Worm (Caenorhabditis elegans) whole organism, young adult: ENCODE data around the gene mlt-10.

Experiments used
- C06A6.2 ChIP-seq: fragments of 200-800 bp; sonication (Bioruptor generic); conservative IDR thresholded peaks from 2 replicates; pipeline ENCODE4 v1.3.6; 2022; ENCODE audit warnings: missing genetic modification characterization, missing compliant biosample characterization
- D2030.7 ChIP-seq: fragments of 200-800 bp; sonication (Bioruptor generic); IDR thresholded peaks from 2 replicates; pipeline ENCODE4 v1.3.6; 2022; ENCODE audit warnings: missing genetic modification reagents, missing genetic modification characterization, missing compliant biosample characterization
- F23B12.7 ChIP-seq: sonication (generic microtip); optimal IDR thresholded peaks from 2 replicates; lab custom pipeline; 2017; ENCODE audit warnings: missing genetic modification characterization, mild to moderate bottlenecking, missing compliant biosample characterization, antibody characterized with exemption, moderate library complexity; ENCODE audit not compliant: insufficient read depth
- F33H1.4 ChIP-seq: fragments of 200-800 bp; sonication (Bioruptor generic); IDR thresholded peaks from 2 replicates; pipeline ENCODE4 v1.3.6; 2022; ENCODE audit warnings: missing genetic modification reagents, missing genetic modification characterization, missing compliant biosample characterization
- F37B4.10 ChIP-seq: fragments of 200-800 bp; sonication (Bioruptor generic); IDR thresholded peaks from 2 replicates; pipeline ENCODE4 v1.3.6; 2022; ENCODE audit warnings: missing genetic modification characterization, missing compliant biosample characterization
- F39B2.1 ChIP-seq: fragments of 200-800 bp; sonication (Bioruptor generic); IDR thresholded peaks from 2 replicates; pipeline ENCODE4 v1.3.6; 2022; ENCODE audit warnings: missing genetic modification reagents, missing genetic modification characterization, missing compliant biosample characterization
- F52B5.7 ChIP-seq: sonication (generic microtip); optimal IDR thresholded peaks from 2 replicates; lab custom pipeline; 2016; ENCODE audit warnings: mild to moderate bottlenecking, missing genetic modification characterization, missing compliant biosample characterization
- F55B11.4 ChIP-seq: sonication (generic microtip); optimal IDR thresholded peaks from 2 replicates; lab custom pipeline; 2016; ENCODE audit warnings: missing compliant biosample characterization, missing genetic modification characterization, borderline replicate concordance; ENCODE audit not compliant: insufficient read depth
- F57C9.4 ChIP-seq: sonication (generic microtip); optimal IDR thresholded peaks from 2 replicates; lab custom pipeline; 2017; ENCODE audit warnings: mild to moderate bottlenecking, missing genetic modification characterization, missing compliant biosample characterization
- K11D2.4 ChIP-seq: fragments of 200-800 bp; sonication (Bioruptor generic); IDR thresholded peaks from 2 replicates; pipeline ENCODE4 v1.3.6; 2022; ENCODE audit warnings: missing genetic modification reagents, missing genetic modification characterization, missing compliant biosample characterization
- K12H6.12 ChIP-seq: fragments of 200-800 bp; sonication (Bioruptor generic); optimal IDR thresholded peaks from 2 replicates; lab custom pipeline; 2018; ENCODE audit warnings: mild to moderate bottlenecking, missing genetic modification characterization, missing compliant biosample characterization
- T07F8.4 ChIP-seq: sonication (generic microtip); optimal IDR thresholded peaks from 2 replicates; lab custom pipeline; 2016; ENCODE audit warnings: mild to moderate bottlenecking, missing genetic modification characterization, moderate library complexity, missing compliant biosample characterization
- Y53F4B.3 ChIP-seq: fragments of 200-800 bp; sonication (Bioruptor generic); IDR thresholded peaks from 2 replicates; pipeline ENCODE4 v1.3.6; 2022; ENCODE audit warnings: missing genetic modification reagents, missing genetic modification characterization, missing compliant biosample characterization
- Y56A3A.18 ChIP-seq: fragments of 200-800 bp; sonication (Bioruptor generic); IDR thresholded peaks from 2 replicates; pipeline ENCODE4 v1.3.6; 2022; ENCODE audit warnings: missing genetic modification reagents, missing genetic modification characterization, missing compliant biosample characterization
- Y95B8A.8 ChIP-seq: fragments of 200-800 bp; sonication (Bioruptor generic); IDR thresholded peaks from 2 replicates; pipeline ENCODE4 v1.3.6; 2022; ENCODE audit warnings: missing genetic modification reagents, missing genetic modification characterization, missing compliant biosample characterization
- ZK185.1 ChIP-seq: sonication (generic microtip); optimal IDR thresholded peaks from 2 replicates; lab custom pipeline; 2016; ENCODE audit warnings: mild to moderate bottlenecking, missing genetic modification characterization, missing compliant biosample characterization; ENCODE audit not compliant: poor library complexity, severe bottlenecking
- atf-7 ChIP-seq: sonication (generic microtip); optimal IDR thresholded peaks from 2 replicates; lab custom pipeline; 2017; ENCODE audit warnings: mild to moderate bottlenecking, missing genetic modification characterization, missing compliant biosample characterization
- attf-3 ChIP-seq: fragments of 200-800 bp; sonication (Bioruptor generic); conservative IDR thresholded peaks from 2 replicates; pipeline ENCODE4 v1.3.6; 2022; ENCODE audit warnings: missing genetic modification reagents, missing genetic modification characterization, missing compliant biosample characterization
- attf-5 ChIP-seq: fragments of 200-800 bp; sonication (Bioruptor generic); optimal IDR thresholded peaks from 2 replicates; lab custom pipeline; 2018; ENCODE audit warnings: mild to moderate bottlenecking, missing genetic modification characterization, missing compliant biosample characterization
- ccch-3 ChIP-seq: fragments of 200-800 bp; sonication (Bioruptor generic); optimal IDR thresholded peaks from 2 replicates; lab custom pipeline; 2018; ENCODE audit warnings: mild to moderate bottlenecking, missing genetic modification characterization, missing compliant biosample characterization
- cebp-2 ChIP-seq: fragments of 200-800 bp; sonication (Bioruptor generic); IDR thresholded peaks from 2 replicates; pipeline ENCODE4 v1.3.6; 2022; ENCODE audit warnings: missing genetic modification characterization, missing compliant biosample characterization
- ceh-100 ChIP-seq: fragments of 200-800 bp; sonication (Bioruptor generic); IDR thresholded peaks from 2 replicates; pipeline ENCODE4 v1.3.6; 2022; ENCODE audit warnings: missing genetic modification reagents, missing genetic modification characterization, missing compliant biosample characterization
- die-1 ChIP-seq: sonication (generic microtip); optimal IDR thresholded peaks from 2 replicates; lab custom pipeline; 2016; ENCODE audit warnings: missing genotype, mild to moderate bottlenecking, missing genetic modification characterization, missing compliant biosample characterization
- dox-1 ChIP-seq: fragments of 200-800 bp; sonication (Bioruptor generic); IDR thresholded peaks from 2 replicates; pipeline ENCODE4 v1.3.6; 2022; ENCODE audit warnings: missing genetic modification reagents, missing genetic modification characterization, missing compliant biosample characterization
- efl-1 ChIP-seq: fragments of 150-350 bp; optimal IDR thresholded peaks from 2 replicates; lab custom pipeline; 2014; ENCODE audit warnings: missing biosample characterization, missing genetic modification reagents, missing genetic modification characterization
- ets-4 ChIP-seq: fragments of 200-800 bp; sonication (Bioruptor generic); optimal IDR thresholded peaks from 2 replicates; lab custom pipeline; 2018; ENCODE audit warnings: mild to moderate bottlenecking, missing genetic modification characterization, missing compliant biosample characterization
- gei-17 ChIP-seq: fragments of 200-800 bp; sonication (Bioruptor generic); optimal IDR thresholded peaks from 2 replicates; lab custom pipeline; 2018; ENCODE audit warnings: mild to moderate bottlenecking, missing genetic modification characterization, missing compliant biosample characterization
- him-1 ChIP-seq: sonication (generic microtip); optimal IDR thresholded peaks from 2 replicates; lab custom pipeline; 2016; ENCODE audit warnings: missing genotype, missing genetic modification reagents, missing genetic modification characterization, missing compliant biosample characterization
- hmg-20 ChIP-seq: fragments of 200-800 bp; sonication (Bioruptor generic); IDR thresholded peaks from 2 replicates; pipeline ENCODE4 v1.3.6; 2022; ENCODE audit warnings: missing genetic modification reagents, missing genetic modification characterization, missing compliant biosample characterization
- hsf-1 ChIP-seq: fragments of 200-800 bp; sonication (Bioruptor generic); IDR thresholded peaks from 2 replicates; pipeline ENCODE4 v1.3.6; 2022; ENCODE audit warnings: missing genetic modification reagents, missing genetic modification characterization, missing compliant biosample characterization
- lir-1 ChIP-seq: fragments of 200-800 bp; sonication (Bioruptor generic); conservative IDR thresholded peaks from 2 replicates; pipeline ENCODE4 v1.3.6; 2022; ENCODE audit warnings: missing genetic modification reagents, missing genetic modification characterization, missing compliant biosample characterization
- lsy-27 ChIP-seq: sonication (generic microtip); optimal IDR thresholded peaks from 2 replicates; lab custom pipeline; 2017; ENCODE audit warnings: missing genetic modification characterization, mild to moderate bottlenecking, missing compliant biosample characterization, antibody characterized with exemption, missing genotype, borderline replicate concordance; ENCODE audit not compliant: insufficient read depth
- madf-3 ChIP-seq: fragments of 200-800 bp; sonication (Bioruptor generic); IDR thresholded peaks from 2 replicates; pipeline ENCODE4 v1.3.6; 2022; ENCODE audit warnings: missing genetic modification reagents, missing genetic modification characterization, missing compliant biosample characterization
- mel-28 ChIP-seq: sonication (generic microtip); optimal IDR thresholded peaks from 2 replicates; lab custom pipeline; 2016; ENCODE audit warnings: borderline replicate concordance, mild to moderate bottlenecking, missing genetic modification characterization, missing compliant biosample characterization
- mxl-1 ChIP-seq: sonication (generic microtip); optimal IDR thresholded peaks from 2 replicates; lab custom pipeline; 2016; ENCODE audit warnings: missing genetic modification characterization, missing compliant biosample characterization
- nhr-179 ChIP-seq: sonication (generic microtip); optimal IDR thresholded peaks from 2 replicates; lab custom pipeline; 2016; ENCODE audit warnings: mild to moderate bottlenecking, missing genetic modification characterization, missing compliant biosample characterization
- nhr-90 ChIP-seq: sonication (generic microtip); optimal IDR thresholded peaks from 2 replicates; lab custom pipeline; 2016; ENCODE audit warnings: missing genotype, mild to moderate bottlenecking, missing genetic modification characterization, missing compliant biosample characterization
- rec-8 ChIP-seq, 2 experiments: sonication (generic microtip); optimal IDR thresholded peaks; 2 replicates each; lab custom pipeline; 2016; ENCODE audit warnings: mild to moderate bottlenecking in 2 of 2, missing genetic modification characterization in 2 of 2, missing genetic modification reagents in 2 of 2, missing genotype in 2 of 2, missing biosample characterization in 1 of 2, missing compliant biosample characterization in 1 of 2, moderate library complexity in 1 of 2
- rpc-1 ChIP-seq, 2 experiments: fragments of 150-350 bp in 1 of 2; sonication (generic microtip) in 1 of 2; optimal IDR thresholded peaks; 2 replicates each; lab custom pipeline; 2014 to 2018; ENCODE audit warnings: missing biosample characterization in 1 of 2, missing genetic modification characterization in 1 of 2, missing genetic modification reagents in 1 of 2, missing genotype in 1 of 2
- sdz-38 ChIP-seq: sonication (generic microtip); optimal IDR thresholded peaks from 2 replicates; lab custom pipeline; 2016; ENCODE audit warnings: missing genotype, missing genetic modification characterization, missing compliant biosample characterization
- sea-2 ChIP-seq: fragments of 200-800 bp; sonication (Bioruptor generic); IDR thresholded peaks from 2 replicates; pipeline ENCODE4 v1.3.6; 2022; ENCODE audit warnings: missing genetic modification characterization, missing compliant biosample characterization
- snpc-1.1 ChIP-seq: sonication (generic microtip); optimal IDR thresholded peaks from 2 replicates; lab custom pipeline; 2017; ENCODE audit warnings: missing genetic modification characterization, mild to moderate bottlenecking, missing compliant biosample characterization, antibody characterized with exemption, moderate library complexity, missing genotype, missing genetic modification reagents; ENCODE audit not compliant: insufficient read depth
- snpc-3.4 ChIP-seq: sonication (generic microtip); optimal IDR thresholded peaks from 2 replicates; lab custom pipeline; 2017; ENCODE audit warnings: missing genetic modification characterization, mild to moderate bottlenecking, missing compliant biosample characterization, antibody characterized with exemption, moderate library complexity, missing genotype, missing genetic modification reagents
- tbx-9 ChIP-seq: sonication (generic microtip); optimal IDR thresholded peaks from 2 replicates; lab custom pipeline; 2016; ENCODE audit warnings: borderline replicate concordance, missing genetic modification characterization, inconsistent platforms, missing compliant biosample characterization
- tlf-1 ChIP-seq: fragments of 200-800 bp; sonication (Bioruptor generic); optimal IDR thresholded peaks from 2 replicates; lab custom pipeline; 2018; ENCODE audit warnings: mild to moderate bottlenecking, missing genetic modification characterization, missing compliant biosample characterization
- zfh-2 ChIP-seq: fragments of 200-800 bp; sonication (Bioruptor generic); conservative IDR thresholded peaks from 2 replicates; pipeline ENCODE4 v1.3.6; 2022; ENCODE audit warnings: missing genetic modification reagents, missing genetic modification characterization, missing compliant biosample characterization
- ztf-25 ChIP-seq: fragments of 200-800 bp; sonication (Bioruptor generic); IDR thresholded peaks from 2 replicates; pipeline ENCODE4 v1.3.6; 2022; ENCODE audit warnings: missing genetic modification reagents, missing genetic modification characterization, missing compliant biosample characterization
- ztf-28 ChIP-seq: fragments of 200-800 bp; sonication (Bioruptor generic); IDR thresholded peaks from 2 replicates; pipeline ENCODE4 v1.3.6; 2022; ENCODE audit warnings: missing genetic modification reagents, missing genetic modification characterization, missing compliant biosample characterization

Gene mlt-10

ce11 chrII:581983-582382 lies 35.5 kb downstream of the mlt-10 start (continued):
- TF ChIP-seq mxl-1: no peak
- TF ChIP-seq ceh-100: no peak
- no peak for TF ChIP-seq Y53F4B.3 (GFP tag; lab: Robert Waterston, UW)
- no peak for TF ChIP-seq ZK185.1 (tag; lab: Kevin White, UChicago)
- no peak for TF ChIP-seq C06A6.2
- peak; percentile 42 for TF ChIP-seq tlf-1 (GFP tag; lab: Kevin White, UChicago)
- no peak for TF ChIP-seq lsy-27 (tag; lab: Kevin White, UChicago)
- TF ChIP-seq atf-7 (tag; lab: Kevin White, UChicago): no peak
- TF ChIP-seq nhr-90 (tag; lab: Kevin White, UChicago): no peak
- TF ChIP-seq cebp-2 (GFP tag; lab: Robert Waterston, UW): no peak
- no peak for TF ChIP-seq F57C9.4 (tag; lab: Kevin White, UChicago)
- TF ChIP-seq K12H6.12 (tag; lab: Kevin White, UChicago): no peak
- TF ChIP-seq lir-1: no peak
- no peak for TF ChIP-seq F33H1.4 (GFP tag; lab: Robert Waterston, UW)
- TF ChIP-seq F39B2.1 (GFP tag; lab: Robert Waterston, UW): 0 out of 2 replicates have a peak, but pooled peaks have one; percentile 57
- TF ChIP-seq tbx-9 (tag; lab: Kevin White, UChicago): no peak
- 0 out of 2 replicates have a peak, but pooled peaks have one; percentile 25 for TF ChIP-seq Y56A3A.18
- TF ChIP-seq attf-3 (GFP tag; lab: Robert Waterston, UW): no peak
- no peak for TF ChIP-seq snpc-1.1 (tag; lab: Kevin White, UChicago)
- no peak for TF ChIP-seq mel-28
- peak; percentile 59 for TF ChIP-seq F52B5.7 (tag; lab: Kevin White, UChicago)
- no peak for TF ChIP-seq nhr-179 (tag; lab: Kevin White, UChicago)
- TF ChIP-seq D2030.7 (GFP tag; lab: Robert Waterston, UW): peak; percentile 32; the same call in 1 of the 2 replicates
- no peak for TF ChIP-seq hmg-20
- 0 out of 2 replicates have a peak, but pooled peaks have one; percentile 8 for TF ChIP-seq ztf-25 (GFP tag; lab: Robert Waterston, UW)
- no peak for TF ChIP-seq F55B11.4 (tag; lab: Kevin White, UChicago)
- no peak for TF ChIP-seq sdz-38 (tag; lab: Kevin White, UChicago)
- peak; percentile 45; the same call in 1 of the 2 replicates for TF ChIP-seq hsf-1
- TF ChIP-seq snpc-3.4 (tag; lab: Kevin White, UChicago): peak; percentile 25
- no peak for TF ChIP-seq sea-2 (GFP tag; lab: Robert Waterston, UW)
- no peak for TF ChIP-seq ets-4 (GFP tag; lab: Kevin White, UChicago)
- no peak for TF ChIP-seq ccch-3 (GFP tag; lab: Kevin White, UChicago)
- no peak for TF ChIP-seq K11D2.4 (GFP tag; lab: Robert Waterston, UW)
- TF ChIP-seq efl-1 (GFP tag; lab: Kevin White, UChicago): no peak
- no peak for TF ChIP-seq die-1 (tag; lab: Kevin White, UChicago)
- no peak for TF ChIP-seq rec-8 (tag; optimal IDR thresholded peaks at IDR 0.05; lab: Kevin White, UChicago)
- TF ChIP-seq him-1: no peak
- TF ChIP-seq rpc-1 (optimal IDR thresholded peaks at IDR 0.05; lab: Kevin White, UChicago): no peak
- no peak for TF ChIP-seq rpc-1 (tag; optimal IDR thresholded peaks at IDR 0.05; lab: Kevin White, UChicago)
- no peak for TF ChIP-seq ztf-28 (GFP tag; lab: Robert Waterston, UW)
- TF ChIP-seq zfh-2 (GFP tag; lab: Robert Waterston, UW): no peak
- no peak for TF ChIP-seq madf-3 (GFP tag; lab: Robert Waterston, UW)
- no peak for TF ChIP-seq T07F8.4
- TF ChIP-seq gei-17: no peak
- TF ChIP-seq F37B4.10 (GFP tag; lab: Robert Waterston, UW): no peak
- no peak for TF ChIP-seq Y95B8A.8 (GFP tag; lab: Robert Waterston, UW)
- no peak for TF ChIP-seq F23B12.7 (tag; lab: Kevin White, UChicago)
- no peak for TF ChIP-seq dox-1 (GFP tag; lab: Robert Waterston, UW)
- no peak for TF ChIP-seq attf-5 (GFP tag; lab: Kevin White, UChicago)
